Fruit fly (Drosophila melanogaster) whole organism, prepupa: ENCODE measurements around the gene zfh1.

ENCODE experiments used
- CG10669 ChIP-seq: fragments of 200-800 bp; sonication (Bioruptor generic); optimal IDR thresholded peaks from 3 replicates; lab custom pipeline; 2018; ENCODE audit warnings: missing biosample characterization, mild to moderate bottlenecking, missing genetic modification characterization, moderate library complexity
- CG11762 ChIP-seq: fragments of 200-800 bp; sonication (Bioruptor generic); optimal IDR thresholded peaks from 3 replicates; lab custom pipeline; 2016; ENCODE audit warnings: missing biosample characterization, missing genetic modification characterization; ENCODE audit not compliant: insufficient read depth
- CG11902 ChIP-seq: fragments of 200-800 bp; sonication (Bioruptor generic); optimal IDR thresholded peaks from 3 replicates; lab custom pipeline; 2016; ENCODE audit warnings: missing biosample characterization, missing genetic modification characterization
- CG15336 ChIP-seq: fragments of 200-800 bp; sonication (Bioruptor generic); IDR thresholded peaks from 2 replicates; pipeline ENCODE4 v1.3.6; 2022; ENCODE audit warnings: missing biosample characterization, missing genetic modification characterization
- CG1621 ChIP-seq: fragments of 200-800 bp; sonication (Bioruptor generic); optimal IDR thresholded peaks from 3 replicates; lab custom pipeline; 2018; ENCODE audit warnings: missing biosample characterization, mild to moderate bottlenecking, missing genetic modification characterization
- CG16779 ChIP-seq: fragments of 200-800 bp; sonication (Bioruptor generic); optimal IDR thresholded peaks from 3 replicates; lab custom pipeline; 2017; ENCODE audit warnings: missing biosample characterization, mild to moderate bottlenecking, missing genetic modification characterization
- CG3032 ChIP-seq: fragments of 200-800 bp; optimal IDR thresholded peaks from 2 replicates; lab custom pipeline; 2019; ENCODE audit warnings: missing biosample characterization, mild to moderate bottlenecking, missing genetic modification characterization, moderate library complexity
- CG32006 ChIP-seq: fragments of 200-800 bp; sonication (Bioruptor generic); optimal IDR thresholded peaks from 3 replicates; lab custom pipeline; 2017; ENCODE audit warnings: missing biosample characterization, mild to moderate bottlenecking, missing genetic modification characterization
- CG3919 ChIP-seq: fragments of 200-800 bp; sonication (Bioruptor generic); optimal IDR thresholded peaks from 3 replicates; lab custom pipeline; 2016; ENCODE audit warnings: missing biosample characterization, missing genetic modification characterization
- CG4318 ChIP-seq: fragments of 200-800 bp; sonication (Bioruptor generic); optimal IDR thresholded peaks from 3 replicates; lab custom pipeline; 2017; ENCODE audit warnings: missing biosample characterization, mild to moderate bottlenecking, missing genetic modification characterization
- CG6163 ChIP-seq: fragments of 200-800 bp; sonication (Bioruptor generic); IDR thresholded peaks from 3 replicates; pipeline ENCODE4 v1.3.6; 2022; ENCODE audit warnings: missing biosample characterization, missing genetic modification characterization
- CG6808 ChIP-seq: fragments of 200-800 bp; sonication (Bioruptor generic); optimal IDR thresholded peaks from 3 replicates; lab custom pipeline; 2017; ENCODE audit warnings: missing biosample characterization, missing genetic modification characterization, mild to moderate bottlenecking, moderate library complexity, missing genetic modification reagents
- CG6854 ChIP-seq: fragments of 200-800 bp; sonication (Bioruptor generic); optimal IDR thresholded peaks from 2 replicates; lab custom pipeline; 2017; ENCODE audit warnings: missing biosample characterization, mild to moderate bottlenecking, missing genetic modification characterization
- CG7368 ChIP-seq: fragments of 200-800 bp; sonication (Bioruptor generic); optimal IDR thresholded peaks from 3 replicates; lab custom pipeline; 2016; ENCODE audit warnings: missing biosample characterization, missing genetic modification characterization
- CG8119 ChIP-seq: fragments of 200-800 bp; sonication (Bioruptor generic); IDR thresholded peaks from 3 replicates; pipeline ENCODE4 v1.3.6; 2022; ENCODE audit warnings: missing biosample characterization, missing genetic modification characterization
- CG9139 ChIP-seq: fragments of 200-800 bp; sonication (Bioruptor generic); optimal IDR thresholded peaks from 3 replicates; lab custom pipeline; 2017; ENCODE audit warnings: missing biosample characterization, mild to moderate bottlenecking, missing genetic modification characterization
- Eip78C ChIP-seq: fragments of 200-800 bp; sonication (Bioruptor generic); peaks from one replicate; lab custom pipeline; 2016; ENCODE audit warnings: missing biosample characterization, missing genetic modification characterization
- Eip93F ChIP-seq: fragments of 200-800 bp; sonication (Bioruptor generic); optimal IDR thresholded peaks from 2 replicates; lab custom pipeline; 2016; ENCODE audit warnings: missing biosample characterization, mild to moderate bottlenecking, missing genetic modification characterization
- Ets21C ChIP-seq: fragments of 200-800 bp; sonication (Bioruptor generic); optimal IDR thresholded peaks from 3 replicates; lab custom pipeline; 2016; ENCODE audit warnings: missing biosample characterization, missing genetic modification characterization
- Ets96B ChIP-seq: fragments of 200-800 bp; optimal IDR thresholded peaks from 2 replicates; lab custom pipeline; 2019; ENCODE audit warnings: missing biosample characterization, mild to moderate bottlenecking, missing genetic modification characterization, moderate library complexity
- Gug ChIP-seq: fragments of 200-800 bp; sonication (Bioruptor generic); IDR thresholded peaks from 2 replicates; pipeline ENCODE4 v1.3.6; 2022; ENCODE audit warnings: missing biosample characterization, missing genetic modification characterization
- Smox ChIP-seq: fragments of 200-800 bp; sonication (Bioruptor generic); optimal IDR thresholded peaks from 3 replicates; lab custom pipeline; 2016; ENCODE audit warnings: missing biosample characterization, missing genetic modification characterization
- Sox14 ChIP-seq: fragments of 200-800 bp; sonication (Bioruptor generic); optimal IDR thresholded peaks from 3 replicates; lab custom pipeline; 2016; ENCODE audit warnings: missing biosample characterization, missing genetic modification characterization
- achi ChIP-seq: fragments of 200-800 bp; sonication (Bioruptor generic); optimal IDR thresholded peaks from 3 replicates; lab custom pipeline; 2016; ENCODE audit warnings: missing biosample characterization, missing genetic modification characterization
- acj6 ChIP-seq: fragments of 200-800 bp; sonication (Bioruptor generic); optimal IDR thresholded peaks from 3 replicates; lab custom pipeline; 2016; ENCODE audit warnings: missing biosample characterization, missing genetic modification characterization
- dac ChIP-seq: fragments of 200-800 bp; sonication (Bioruptor generic); optimal IDR thresholded peaks from 2 replicates; lab custom pipeline; 2017; ENCODE audit warnings: missing biosample characterization, mild to moderate bottlenecking, missing genetic modification characterization
- dsx ChIP-seq: fragments of 200-800 bp; optimal IDR thresholded peaks from 3 replicates; lab custom pipeline; 2019; ENCODE audit warnings: missing biosample characterization, mild to moderate bottlenecking, missing genetic modification characterization, moderate library complexity; ENCODE audit not compliant: poor library complexity, severe bottlenecking
- eg ChIP-seq: fragments of 200-800 bp; sonication (Bioruptor generic); IDR thresholded peaks from 3 replicates; pipeline ENCODE4 v1.3.6; 2022; ENCODE audit warnings: missing biosample characterization, missing genetic modification characterization
- fd85E ChIP-seq: fragments of 200-800 bp; sonication (Bioruptor generic); optimal IDR thresholded peaks from 3 replicates; lab custom pipeline; 2016; ENCODE audit warnings: missing biosample characterization, missing genetic modification characterization
- pdm3 ChIP-seq: fragments of 200-800 bp; sonication (Bioruptor generic); optimal IDR thresholded peaks from 3 replicates; lab custom pipeline; 2016; ENCODE audit warnings: missing biosample characterization, missing genetic modification characterization
- spab ChIP-seq: fragments of 200-800 bp; sonication (Bioruptor generic); optimal IDR thresholded peaks from 2 replicates; lab custom pipeline; 2017; ENCODE audit warnings: missing biosample characterization, mild to moderate bottlenecking, missing genetic modification characterization, missing genetic modification reagents
- ss ChIP-seq, 2 experiments: fragments of 200-800 bp; sonication (Bioruptor generic); optimal IDR thresholded peaks; 2 replicates in 1 of 2; 3 replicates in 1 of 2; lab custom pipeline; 2017 to 2018; ENCODE audit warnings: mild to moderate bottlenecking in 2 of 2, missing biosample characterization in 2 of 2, missing genetic modification characterization in 2 of 2, moderate library complexity in 1 of 2
- svp ChIP-seq: fragments of 200-800 bp; sonication (Bioruptor generic); peaks from one replicate; lab custom pipeline; 2016; ENCODE audit warnings: missing biosample characterization, missing genetic modification characterization
- vri ChIP-seq: fragments of 200-800 bp; sonication (Bioruptor generic); optimal IDR thresholded peaks from 3 replicates; lab custom pipeline; 2016; ENCODE audit warnings: missing biosample characterization, mild to moderate bottlenecking, missing genetic modification characterization

zfh1 gene

dm6 chr3R:30765306-30766033, at the start of gene zfh1:
zfh1 (plus strand) TSS chr3R:30765926.
- no peak for TF ChIP-seq CG15336 (GFP tag; lab: Robert Waterston, UW)
- no peak for TF ChIP-seq CG4318 (GFP tag; lab: Kevin White, UChicago)
- peak; percentile 99 for TF ChIP-seq svp
- peak; percentile 18 for TF ChIP-seq dsx (GFP tag; lab: Kevin White, UChicago)
- TF ChIP-seq eg (GFP tag; lab: Robert Waterston, UW), result peak; percentile 35; the same call in 1 of the 3 replicates
- TF ChIP-seq CG1621 (tag; lab: Kevin White, UChicago), result peak; percentile 52
- peak; percentile 1 for TF ChIP-seq Sox14
- peak; percentile 71 for TF ChIP-seq Eip78C (GFP tag; lab: Kevin White, UChicago)
- TF ChIP-seq CG6163 (GFP tag; lab: Robert Waterston, UW), result 0 out of 3 replicates have a peak, but pooled peaks have one; percentile 22
- peak; percentile 28 for TF ChIP-seq vri (GFP tag; lab: Kevin White, UChicago)
- no peak for TF ChIP-seq CG11762 (GFP tag; lab: Kevin White, UChicago)

- no peak for TF ChIP-seq Smox
- peak; percentile 6 for TF ChIP-seq Eip78C (GFP tag; lab: Kevin White, UChicago)
These were observed 47.3 kb upstream of the zfh1 start for dm6 chr3R:30718442-30718841.

- TF ChIP-seq spab (no peak), svp (no peak), CG8119 (GFP tag; lab: Robert Waterston, UW) (no peak), Ets21C (GFP tag; lab: Kevin White, UChicago) (no peak), CG6163 (GFP tag; lab: Robert Waterston, UW) (no peak), CG6854 (GFP tag; lab: Kevin White, UChicago) (no peak), Eip78C (GFP tag; lab: Kevin White, UChicago) (peak; percentile 59), CG6808 (GFP tag; lab: Kevin White, UChicago) (no peak), CG16779 (no peak), Ets96B (tag; lab: Kevin White, UChicago) (peak; percentile 33), Gug (no peak), dac (GFP tag; lab: Kevin White, UChicago) (no peak), CG11902 (GFP tag; lab: Kevin White, UChicago) (no peak), CG3032 (tag; lab: Kevin White, UChicago) (peak; percentile 33), CG10669 (GFP tag; lab: Kevin White, UChicago) (no peak)
- TF ChIP-seq, all 60 proteins: peak for 3
These were observed 44.4 kb upstream of the zfh1 start for dm6 chr3R:30721215-30721862.

dm6 chr3R:30722374-30722773, 43.4 kb upstream of the zfh1 start:
- TF ChIP-seq spab, result peak; percentile 13
- peak; percentile 29 for TF ChIP-seq CG32006 (GFP tag; lab: Kevin White, UChicago)
- no peak for TF ChIP-seq Gug
- peak; percentile 33 for TF ChIP-seq svp
- no peak for TF ChIP-seq acj6 (GFP tag; lab: Kevin White, UChicago)
- peak; percentile 25 for TF ChIP-seq CG10669 (GFP tag; lab: Kevin White, UChicago)
- no peak for TF ChIP-seq CG7368
- peak; percentile 7 for TF ChIP-seq dsx (GFP tag; lab: Kevin White, UChicago)
- TF ChIP-seq ss (GFP tag; optimal IDR thresholded peaks at IDR 0.05; lab: Kevin White, UChicago), result no peak
- TF ChIP-seq eg (GFP tag; lab: Robert Waterston, UW), result 0 out of 3 replicates have a peak, but pooled peaks have one; percentile 27
- TF ChIP-seq CG6163 (GFP tag; lab: Robert Waterston, UW), result peak; percentile 63; the same call in 2 of the 3 replicates
- peak; percentile 79 for TF ChIP-seq Eip78C (GFP tag; lab: Kevin White, UChicago)
- TF ChIP-seq pdm3 (GFP tag; lab: Kevin White, UChicago), result peak; percentile 14
- peak; percentile 38 for TF ChIP-seq Ets96B (tag; lab: Kevin White, UChicago)
- TF ChIP-seq Eip93F (GFP tag; lab: Kevin White, UChicago), result no peak
- TF ChIP-seq CG9139, result no peak
- 0 out of 3 replicates have a peak, but pooled peaks have one; percentile 20 for TF ChIP-seq CG8119 (GFP tag; lab: Robert Waterston, UW)
- TF ChIP-seq achi (GFP tag; lab: Kevin White, UChicago), result peak; percentile 12
- peak; percentile 37 for TF ChIP-seq CG3032 (tag; lab: Kevin White, UChicago)
- peak; percentile 20 for TF ChIP-seq CG6808 (GFP tag; lab: Kevin White, UChicago)
- TF ChIP-seq CG3919 (GFP tag; lab: Kevin White, UChicago), result peak; percentile 23
- no peak for TF ChIP-seq fd85E
- TF ChIP-seq, all 60 proteins: peak for 15
